Worm (Caenorhabditis elegans): ENCODE data around the gene Y105C5B.1.

DNA sequence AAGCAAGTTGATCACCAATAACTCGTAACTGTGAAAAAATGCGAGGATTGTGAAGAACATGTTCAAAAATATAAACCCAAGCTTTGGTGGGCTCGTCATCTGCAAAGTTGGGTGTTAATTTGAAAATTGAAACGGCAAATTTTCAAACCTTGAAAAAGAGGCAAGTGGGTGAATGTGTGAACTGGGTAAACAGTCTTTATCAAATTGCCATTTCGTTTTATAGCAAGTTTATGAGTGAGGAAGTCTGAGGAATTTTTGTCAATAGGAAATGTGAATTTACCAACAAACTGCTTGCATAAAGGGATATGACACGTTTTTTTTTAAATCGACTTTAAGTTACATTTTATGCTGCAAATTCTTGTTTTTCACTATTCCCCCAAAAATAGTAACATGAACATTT lies 23.9 kb upstream of the Y105C5B.1 start, which contains the start of gene Y105C5A.1270:
- TF ChIP-seq mdl-1 (tag; optimal IDR thresholded peaks at IDR 0.05) (no peak), nhr-77 (tag; optimal IDR thresholded peaks at IDR 0.05) (no peak), jun-1 (tag; optimal IDR thresholded peaks at IDR 0.05) (no peak), nhr-76 (tag; optimal IDR thresholded peaks at IDR 0.05) (no peak), hlh-4 (tag; optimal IDR thresholded peaks at IDR 0.05) (no peak), ceh-88 (GFP tag; IDR thresholded peaks at IDR 0.05) (no peak), nhr-85 (tag) (no peak), ces-1 (GFP tag; optimal IDR thresholded peaks at IDR 0.05) (no peak), mef-2 (tag; optimal IDR thresholded peaks at IDR 0.05) (no peak), ama-1 (optimal IDR thresholded peaks at IDR 0.05) (no peak), skn-1 (tag; optimal IDR thresholded peaks at IDR 0.05) (no peak), nhr-28 (tag; optimal IDR thresholded peaks at IDR 0.05) (no peak), zag-1 (tag; optimal IDR thresholded peaks at IDR 0.05) (no peak), sox-4 (tag; optimal IDR thresholded peaks at IDR 0.05) (no peak)
